Worm (Caenorhabditis elegans) whole organism, midembryonic: Measurements from ENCODE around the gene spp-26.

Experiments
- T22C8.4 ChIP-seq: fragments of 200-800 bp; sonication (Bioruptor generic); IDR thresholded peaks from 2 replicates; pipeline ENCODE4 v1.3.6; 2022; ENCODE audit warnings: missing genetic modification characterization, missing compliant biosample characterization
- flt-1 ChIP-seq: fragments of 200-800 bp; sonication (Bioruptor generic); IDR thresholded peaks from 2 replicates; pipeline ENCODE4 v1.3.6; 2022; ENCODE audit warnings: missing genetic modification characterization, missing compliant biosample characterization
- klf-2 ChIP-seq: fragments of 200-800 bp; sonication (Bioruptor generic); conservative IDR thresholded peaks from 2 replicates; pipeline ENCODE4 v1.3.6; 2022; ENCODE audit warnings: missing genetic modification reagents, missing genetic modification characterization, missing compliant biosample characterization
- med-1 ChIP-seq: sonication (generic microtip); optimal IDR thresholded peaks from 2 replicates; lab custom pipeline; 2017; ENCODE audit warnings: missing genetic modification characterization, mild to moderate bottlenecking, missing compliant biosample characterization, antibody characterized with exemption, missing genetic modification reagents; ENCODE audit not compliant: insufficient read depth
- ref-1 ChIP-seq: fragments of 200-800 bp; sonication (Bioruptor generic); conservative IDR thresholded peaks from 2 replicates; pipeline ENCODE4 v1.3.6; 2022; ENCODE audit warnings: missing genetic modification reagents, missing genetic modification characterization, missing compliant biosample characterization
- ztf-23 ChIP-seq: fragments of 200-800 bp; sonication (Bioruptor generic); IDR thresholded peaks from 2 replicates; pipeline ENCODE4 v1.3.6; 2022; ENCODE audit warnings: missing genetic modification reagents, missing genetic modification characterization, missing compliant biosample characterization
- ztf-29 ChIP-seq: fragments of 200-800 bp; sonication (Bioruptor generic); IDR thresholded peaks from 2 replicates; pipeline ENCODE4 v1.3.6; 2022; ENCODE audit warnings: missing genetic modification reagents, missing genetic modification characterization, missing compliant biosample characterization

- no peak for TF ChIP-seq klf-2
- no peak for TF ChIP-seq T22C8.4 (GFP tag; lab: Robert Waterston, UW)
- TF ChIP-seq med-1 (GFP tag; lab: Kevin White, UChicago) = no peak
- no peak for TF ChIP-seq flt-1 (GFP tag; lab: Robert Waterston, UW)
- TF ChIP-seq ztf-29 (GFP tag; lab: Robert Waterston, UW) = no peak
- no peak for TF ChIP-seq ztf-23 (GFP tag; lab: Robert Waterston, UW)
- TF ChIP-seq ref-1 (GFP tag; lab: Robert Waterston, UW) = no peak
Observed at ce11 chrV:6549148-6549547, 9.9 kb downstream of the spp-26 start, which contains the start of gene K04A8.20.
